Fruit fly (Drosophila melanogaster): ENCODE data around the gene Qtzl.

Qtzl gene

DNA sequence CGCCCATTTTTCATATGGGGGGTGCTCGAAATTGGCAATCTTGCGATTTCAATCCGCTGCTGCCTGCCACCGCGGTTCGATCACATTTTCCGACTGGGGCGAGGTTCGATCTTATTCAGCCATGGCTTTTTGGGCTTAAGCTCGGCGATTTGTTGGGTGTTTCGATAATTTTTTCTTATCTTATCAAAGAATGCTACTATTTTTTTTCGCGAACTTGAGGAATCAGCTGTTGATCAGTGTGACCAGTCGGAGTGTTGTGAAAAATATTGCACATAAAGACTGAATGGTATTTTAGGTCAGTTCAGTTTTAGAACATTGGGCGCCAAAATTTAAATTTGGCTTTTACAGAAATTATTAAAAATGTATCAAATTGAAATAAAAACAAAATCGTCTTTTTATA is 25.2 kb downstream of the Qtzl start, which contains the start of gene Wdr81:
TSS of gene Wdr81 (minus strand) at position 226 of the 400 bp plus-strand sequence.
- TF ChIP-seq Mnt (GFP tag; optimal IDR thresholded peaks at IDR 0.05) = no peak
- TF ChIP-seq CG1620 (GFP tag; optimal IDR thresholded peaks at IDR 0.05) = no peak
- TF ChIP-seq cic (GFP tag; optimal IDR thresholded peaks at IDR 0.05) = no peak
- peak; percentile 56 for TF ChIP-seq bab1 (GFP tag; optimal IDR thresholded peaks at IDR 0.05)
- no peak for TF ChIP-seq toe (GFP tag; optimal IDR thresholded peaks at IDR 0.05)

DNA sequence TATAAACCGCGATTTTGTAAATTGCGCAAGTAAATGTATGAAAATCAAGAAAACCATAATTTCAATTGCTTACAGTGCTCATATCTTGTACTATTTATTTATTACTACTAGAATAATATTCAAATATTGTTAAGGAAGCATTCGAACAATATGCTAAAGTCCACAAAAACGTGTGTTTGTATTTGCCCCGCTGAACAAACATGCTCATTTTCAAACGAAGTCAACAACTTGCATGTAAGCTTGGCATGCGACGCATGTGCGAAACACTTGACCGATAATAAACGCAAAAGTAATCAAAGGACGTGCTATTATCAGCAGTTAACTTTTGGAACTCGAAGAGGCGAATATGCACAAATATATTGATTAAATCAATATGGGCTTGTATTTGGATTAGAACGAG is 25.7 kb downstream of the Qtzl start:
- peak; percentile 1 for TF ChIP-seq cic (GFP tag; optimal IDR thresholded peaks at IDR 0.05)
- TF ChIP-seq CG12768 (GFP tag; optimal IDR thresholded peaks at IDR 0.05) = no peak
- TF ChIP-seq CG1620 (GFP tag; optimal IDR thresholded peaks at IDR 0.05) = peak; percentile 38
- TF ChIP-seq kay (GFP tag; ENCODE audit: borderline replicate concordance) = peak; percentile 63
- no peak for TF ChIP-seq tj (GFP tag; optimal IDR thresholded peaks at IDR 0.05)
- TF ChIP-seq Clk (GFP tag; optimal IDR thresholded peaks at IDR 0.05) = no peak
- TF ChIP-seq CG5204 (GFP tag; optimal IDR thresholded peaks at IDR 0.05) = no peak
- no peak for TF ChIP-seq toe (GFP tag; optimal IDR thresholded peaks at IDR 0.05)
- TF ChIP-seq ovo (GFP tag; optimal IDR thresholded peaks at IDR 0.05) = peak; percentile 66
- no peak for TF ChIP-seq Hr96 (GFP tag; optimal IDR thresholded peaks at IDR 0.05)
- TF ChIP-seq bab1 (GFP tag; optimal IDR thresholded peaks at IDR 0.05) = no peak
- no peak for TF ChIP-seq cnc (optimal IDR thresholded peaks at IDR 0.05)
- TF ChIP-seq CG11617 (GFP tag; optimal IDR thresholded peaks at IDR 0.05) = peak; percentile 58
- no peak for TF ChIP-seq CG14711 (tag; optimal IDR thresholded peaks at IDR 0.05)
- TF ChIP-seq CG33017 (tag; optimal IDR thresholded peaks at IDR 0.05) = peak; percentile 8
- no peak for TF ChIP-seq pad (GFP tag; optimal IDR thresholded peaks at IDR 0.05)
- TF ChIP-seq CG7101 (tag; optimal IDR thresholded peaks at IDR 0.05) = peak; percentile 79
- TF ChIP-seq Mnt (GFP tag; optimal IDR thresholded peaks at IDR 0.05) = peak; percentile 63
- TF ChIP-seq CG7045 (GFP tag; optimal IDR thresholded peaks at IDR 0.05) = peak; percentile 22
- peak; percentile 77 for TF ChIP-seq Crg-1 (GFP tag; optimal IDR thresholded peaks at IDR 0.05)

DNA sequence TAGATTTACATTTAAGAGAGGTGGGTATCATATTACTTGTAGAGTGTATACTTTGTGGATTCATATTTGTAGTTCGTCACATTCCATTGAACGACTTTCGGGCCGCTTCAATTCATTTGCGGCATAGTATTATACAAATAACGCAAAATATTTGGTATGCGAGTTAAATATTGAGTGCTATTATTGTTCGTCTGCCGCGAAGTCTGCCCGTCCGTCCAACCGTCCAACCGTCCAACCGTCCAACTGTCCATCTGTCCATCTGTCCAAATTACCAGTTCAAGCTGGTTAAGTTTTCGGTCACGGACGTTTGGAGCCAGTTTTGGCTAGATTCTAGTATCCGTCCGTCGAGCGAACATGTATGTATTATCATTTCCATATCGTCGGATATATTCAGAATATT is 28.6 kb downstream of the Qtzl start:
- no peak for TF ChIP-seq cic (GFP tag; optimal IDR thresholded peaks at IDR 0.05)
- no peak for TF ChIP-seq CG12768 (GFP tag; optimal IDR thresholded peaks at IDR 0.05)
- no peak for TF ChIP-seq toe (GFP tag; optimal IDR thresholded peaks at IDR 0.05)
- no peak for TF ChIP-seq CG7101 (tag; optimal IDR thresholded peaks at IDR 0.05)
- TF ChIP-seq Crg-1 (GFP tag; optimal IDR thresholded peaks at IDR 0.05) = no peak
- no peak for TF ChIP-seq CG1620 (GFP tag; optimal IDR thresholded peaks at IDR 0.05)
- no peak for TF ChIP-seq CG33017 (tag; optimal IDR thresholded peaks at IDR 0.05)
- no peak for TF ChIP-seq Mnt (GFP tag; optimal IDR thresholded peaks at IDR 0.05)
- no peak for TF ChIP-seq tj (GFP tag; optimal IDR thresholded peaks at IDR 0.05)
- TF ChIP-seq CG5204 (GFP tag; optimal IDR thresholded peaks at IDR 0.05) = no peak
- TF ChIP-seq Clk (GFP tag; optimal IDR thresholded peaks at IDR 0.05) = no peak
- TF ChIP-seq CG14711 (tag; optimal IDR thresholded peaks at IDR 0.05) = no peak
- no peak for TF ChIP-seq Hr96 (GFP tag; optimal IDR thresholded peaks at IDR 0.05)
- TF ChIP-seq cnc (optimal IDR thresholded peaks at IDR 0.05) = no peak
- TF ChIP-seq kay (GFP tag; ENCODE audit: borderline replicate concordance) = no peak
- no peak for TF ChIP-seq CG7045 (GFP tag; optimal IDR thresholded peaks at IDR 0.05)

DNA sequence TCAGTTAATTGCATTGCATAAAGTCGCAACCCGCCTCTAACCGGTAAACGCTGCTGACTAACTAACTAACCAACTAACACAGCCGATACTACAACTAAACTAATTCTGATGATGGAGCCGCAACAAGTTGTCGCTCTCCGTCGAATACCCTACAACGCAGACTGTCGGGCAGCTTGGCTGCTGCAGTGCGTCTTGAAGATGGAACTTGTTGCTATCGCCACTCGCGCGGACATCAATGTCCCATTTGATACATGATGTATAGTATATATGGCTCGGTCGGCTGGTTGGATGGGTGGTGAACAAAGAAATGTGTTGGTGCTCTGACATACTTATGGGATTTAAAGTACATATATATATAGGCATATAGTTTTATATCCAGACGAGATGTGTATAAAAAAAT is 30.0 kb downstream of the Qtzl start:
- no peak for TF ChIP-seq CG11617 (GFP tag; optimal IDR thresholded peaks at IDR 0.05)
- TF ChIP-seq cic (GFP tag; optimal IDR thresholded peaks at IDR 0.05) = no peak
- no peak for TF ChIP-seq CG5204 (GFP tag; optimal IDR thresholded peaks at IDR 0.05)
- no peak for TF ChIP-seq toe (GFP tag; optimal IDR thresholded peaks at IDR 0.05)
- TF ChIP-seq CG33017 (tag; optimal IDR thresholded peaks at IDR 0.05) = no peak
- TF ChIP-seq cnc (optimal IDR thresholded peaks at IDR 0.05) = no peak
- peak; percentile 6 for TF ChIP-seq CG12768 (GFP tag; optimal IDR thresholded peaks at IDR 0.05)
- peak; percentile 49 for TF ChIP-seq kay (GFP tag; ENCODE audit: borderline replicate concordance)
- no peak for TF ChIP-seq Clk (GFP tag; optimal IDR thresholded peaks at IDR 0.05)
- TF ChIP-seq CG7101 (tag; optimal IDR thresholded peaks at IDR 0.05) = no peak
- TF ChIP-seq ovo (GFP tag; optimal IDR thresholded peaks at IDR 0.05) = peak; percentile 12
- TF ChIP-seq CG7045 (GFP tag; optimal IDR thresholded peaks at IDR 0.05) = no peak
- no peak for TF ChIP-seq bab1 (GFP tag; optimal IDR thresholded peaks at IDR 0.05)
- no peak for TF ChIP-seq CG1620 (GFP tag; optimal IDR thresholded peaks at IDR 0.05)
- TF ChIP-seq Hr96 (GFP tag; optimal IDR thresholded peaks at IDR 0.05) = no peak
- no peak for TF ChIP-seq pad (GFP tag; optimal IDR thresholded peaks at IDR 0.05)
- no peak for TF ChIP-seq Mnt (GFP tag; optimal IDR thresholded peaks at IDR 0.05)
- no peak for TF ChIP-seq tj (GFP tag; optimal IDR thresholded peaks at IDR 0.05)
- TF ChIP-seq Crg-1 (GFP tag; optimal IDR thresholded peaks at IDR 0.05) = no peak
- TF ChIP-seq CG14711 (tag; optimal IDR thresholded peaks at IDR 0.05) = no peak

DNA sequence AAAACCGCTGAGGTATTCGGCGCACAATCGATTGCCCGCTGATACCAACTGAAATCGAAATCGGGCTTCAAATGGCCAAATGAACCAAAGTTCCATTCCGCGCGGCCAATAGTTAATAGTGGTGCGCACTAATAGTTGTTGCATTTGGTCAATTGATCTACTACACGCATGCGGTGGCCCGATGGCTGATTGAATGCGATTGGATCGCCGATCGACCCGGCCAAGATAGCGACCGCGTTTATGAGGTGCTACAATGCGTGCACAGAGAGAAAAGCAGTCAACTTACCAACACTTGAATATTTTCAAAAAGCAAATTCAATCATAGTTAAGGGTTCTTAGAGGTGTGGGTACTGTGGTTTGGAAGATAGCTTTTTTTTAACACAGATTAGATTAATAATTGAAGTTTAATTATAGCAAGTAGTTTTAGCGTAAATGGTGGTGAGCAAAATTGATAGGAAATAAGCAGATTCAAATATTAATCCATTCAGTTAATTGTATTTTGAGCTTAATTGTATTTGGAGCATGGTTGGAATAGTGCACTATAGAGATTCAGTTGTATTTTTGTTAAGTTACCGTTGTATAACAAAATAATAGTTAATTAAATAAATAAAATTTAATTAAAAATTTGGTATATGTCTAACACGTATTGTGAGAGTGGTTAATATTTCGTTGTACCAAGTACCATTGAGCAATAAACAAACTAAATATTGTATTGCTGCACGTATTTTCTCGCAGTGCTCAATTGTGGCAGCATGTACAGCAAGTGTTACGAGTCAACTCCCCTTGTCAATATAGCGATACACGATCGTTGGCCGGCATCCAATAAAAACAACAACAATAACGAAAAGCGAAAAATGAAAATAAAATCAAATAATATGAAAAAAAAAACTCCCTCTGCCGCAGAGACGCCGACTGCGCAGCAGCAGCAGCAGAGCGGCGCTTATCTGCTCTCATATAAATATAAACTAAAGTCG is 31.2 kb downstream of the Qtzl start:
- TF ChIP-seq CG11617 (GFP tag; optimal IDR thresholded peaks at IDR 0.05) = peak; percentile 46
- TF ChIP-seq cic (GFP tag; optimal IDR thresholded peaks at IDR 0.05) = peak; percentile 3
- TF ChIP-seq CG1620 (GFP tag; optimal IDR thresholded peaks at IDR 0.05) = no peak
- peak; percentile 39 for TF ChIP-seq CG5204 (GFP tag; optimal IDR thresholded peaks at IDR 0.05)

DNA sequence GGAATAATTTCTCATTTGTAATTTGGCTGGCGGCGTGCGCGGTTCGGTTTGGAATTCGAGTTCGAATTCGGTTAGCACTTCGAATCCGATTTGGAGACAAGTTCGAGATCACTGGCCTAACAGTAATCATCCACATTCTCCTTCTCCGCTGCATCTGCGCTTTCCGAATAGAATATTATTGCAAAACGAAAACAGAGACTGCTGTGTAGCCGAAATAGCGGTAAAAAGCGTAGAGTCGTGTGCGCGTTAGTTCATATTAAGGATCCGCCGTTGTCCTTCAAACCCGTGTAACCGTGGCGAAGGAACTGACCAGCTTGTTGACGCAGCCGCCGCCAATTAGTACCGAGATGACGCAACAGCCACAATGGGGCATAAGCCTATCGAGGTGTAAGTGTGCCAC is 31.9 kb downstream of the Qtzl start, which contains the start of gene dmGlut:
TSS of gene dmGlut (plus strand) at position 4 of the 400 bp plus-strand sequence.
- TF ChIP-seq tj (GFP tag; optimal IDR thresholded peaks at IDR 0.05) = no peak
- no peak for TF ChIP-seq CG14711 (tag; optimal IDR thresholded peaks at IDR 0.05)
- peak; percentile 93 for TF ChIP-seq pad (GFP tag; optimal IDR thresholded peaks at IDR 0.05)
- TF ChIP-seq Crg-1 (GFP tag; optimal IDR thresholded peaks at IDR 0.05) = no peak
